Worm (Caenorhabditis elegans) whole organism, L2 larva: ENCODE results near the gene memi-1.
"Not testable (repeated sequence)": the region's sequence is repeated elsewhere in the genome, so short reads cannot be mapped to it uniquely, and the experiment has no call there.

Experiments used
- C34F6.9 ChIP-seq: fragments of 150-350 bp; optimal IDR thresholded peaks from 2 replicates; lab custom pipeline; 2014; ENCODE audit warnings: missing biosample characterization, missing genetic modification characterization
- F13H6.1 ChIP-seq: sonication (generic microtip); optimal IDR thresholded peaks from 2 replicates; lab custom pipeline; 2016; ENCODE audit warnings: missing genetic modification characterization, missing compliant biosample characterization
- R02D3.7 ChIP-seq: fragments of 150-350 bp; optimal IDR thresholded peaks from 2 replicates; lab custom pipeline; 2014; ENCODE audit warnings: missing biosample characterization, missing genetic modification characterization
- Y55F3AM.14 ChIP-seq: fragments of 200-800 bp; sonication (Bioruptor generic); optimal IDR thresholded peaks from 2 replicates; lab custom pipeline; 2018; ENCODE audit warnings: mild to moderate bottlenecking, missing genetic modification characterization, missing compliant biosample characterization
- ZK546.5 ChIP-seq: sonication (generic microtip); optimal IDR thresholded peaks from 2 replicates; lab custom pipeline; 2017; ENCODE audit warnings: missing biosample characterization, missing genetic modification characterization
- alr-1 ChIP-seq: fragments of 150-350 bp; optimal IDR thresholded peaks from 2 replicates; lab custom pipeline; 2014; ENCODE audit warnings: missing biosample characterization, missing genetic modification characterization
- aly-2 ChIP-seq: fragments of 150-350 bp; optimal IDR thresholded peaks from 2 replicates; lab custom pipeline; 2014; ENCODE audit warnings: missing biosample characterization, missing genetic modification characterization
- blmp-1 ChIP-seq: sonication (generic microtip); optimal IDR thresholded peaks from 2 replicates; lab custom pipeline; 2017; ENCODE audit warnings: missing genetic modification characterization, mild to moderate bottlenecking, missing compliant biosample characterization, antibody characterized with exemption, moderate library complexity; ENCODE audit not compliant: insufficient read depth
- ceh-16 ChIP-seq: fragments of 150-350 bp; optimal IDR thresholded peaks from 2 replicates; lab custom pipeline; 2014; ENCODE audit warnings: missing biosample characterization, missing genetic modification characterization
- ceh-82 ChIP-seq: fragments of 150-350 bp; optimal IDR thresholded peaks from 2 replicates; lab custom pipeline; 2014; ENCODE audit warnings: missing biosample characterization, missing genetic modification characterization
- crh-2 ChIP-seq: sonication (generic microtip); optimal IDR thresholded peaks from 2 replicates; lab custom pipeline; 2017; ENCODE audit warnings: missing biosample characterization, missing genetic modification characterization
- dmd-4 ChIP-seq: sonication (generic microtip); optimal IDR thresholded peaks from 2 replicates; lab custom pipeline; 2017; ENCODE audit warnings: missing biosample characterization, missing genetic modification characterization
- fos-1 ChIP-seq: fragments of 150-350 bp; optimal IDR thresholded peaks from 2 replicates; lab custom pipeline; 2014; ENCODE audit warnings: missing biosample characterization, missing genetic modification characterization
- gmeb-1 ChIP-seq: fragments of 150-350 bp; optimal IDR thresholded peaks from 2 replicates; lab custom pipeline; 2014; ENCODE audit warnings: missing biosample characterization, missing genetic modification characterization
- lin-11 ChIP-seq: fragments of 150-350 bp; sonication (generic microtip); optimal IDR thresholded peaks from 2 replicates; lab custom pipeline; 2014; ENCODE audit warnings: missing biosample characterization, missing genetic modification characterization, inconsistent platforms, mixed read lengths
- lin-13 ChIP-seq: fragments of 150-350 bp; optimal IDR thresholded peaks from 2 replicates; lab custom pipeline; 2014; ENCODE audit warnings: missing biosample characterization, missing genetic modification reagents, missing genetic modification characterization
- lin-39 ChIP-seq: fragments of 150-350 bp; optimal IDR thresholded peaks from 2 replicates; lab custom pipeline; 2014; ENCODE audit warnings: missing biosample characterization, missing genetic modification reagents, missing genetic modification characterization
- lsy-2 ChIP-seq, 2 experiments: fragments of 150-350 bp in 1 of 2; sonication (generic microtip) in 1 of 2; optimal IDR thresholded peaks; 2 replicates each; lab custom pipeline; 2014 to 2017; ENCODE audit warnings: missing biosample characterization in 2 of 2, missing genetic modification characterization in 2 of 2
- mab-5 ChIP-seq: fragments of 150-350 bp; optimal IDR thresholded peaks from 2 replicates; lab custom pipeline; 2014; ENCODE audit warnings: missing biosample characterization, missing genetic modification characterization
- mbf-1 ChIP-seq: sonication (generic microtip); optimal IDR thresholded peaks from 2 replicates; lab custom pipeline; 2017; ENCODE audit warnings: missing biosample characterization, missing genetic modification characterization
- nhr-11 ChIP-seq: fragments of 150-350 bp; optimal IDR thresholded peaks from 2 replicates; lab custom pipeline; 2014; ENCODE audit warnings: missing biosample characterization, missing genetic modification characterization
- nhr-12 ChIP-seq: fragments of 150-350 bp; optimal IDR thresholded peaks from 2 replicates; lab custom pipeline; 2014; ENCODE audit warnings: missing biosample characterization, missing genetic modification characterization
- nhr-129 ChIP-seq: fragments of 150-350 bp; optimal IDR thresholded peaks from 2 replicates; lab custom pipeline; 2014; ENCODE audit warnings: missing biosample characterization, missing genetic modification characterization
- nhr-21 ChIP-seq: fragments of 150-350 bp; optimal IDR thresholded peaks from 2 replicates; lab custom pipeline; 2014; ENCODE audit warnings: missing biosample characterization, missing genetic modification characterization
- nhr-237 ChIP-seq: fragments of 150-350 bp; optimal IDR thresholded peaks from 2 replicates; lab custom pipeline; 2014; ENCODE audit warnings: missing biosample characterization, missing genetic modification characterization
- nhr-25 ChIP-seq: fragments of 150-350 bp; sonication (generic microtip); optimal IDR thresholded peaks from 3 replicates; lab custom pipeline; 2014; ENCODE audit warnings: missing biosample characterization, missing genetic modification characterization
- nhr-6 ChIP-seq: fragments of 150-350 bp; optimal IDR thresholded peaks from 2 replicates; lab custom pipeline; 2014; ENCODE audit warnings: missing biosample characterization, missing genetic modification characterization
- nhr-77 ChIP-seq: fragments of 150-350 bp; optimal IDR thresholded peaks from 2 replicates; lab custom pipeline; 2014; ENCODE audit warnings: missing biosample characterization, missing genetic modification characterization
- peb-1 ChIP-seq: fragments of 150-350 bp; optimal IDR thresholded peaks from 2 replicates; lab custom pipeline; 2014; ENCODE audit warnings: missing biosample characterization, missing genetic modification characterization
- sem-4 ChIP-seq: fragments of 150-350 bp; optimal IDR thresholded peaks from 2 replicates; lab custom pipeline; 2014; ENCODE audit warnings: missing biosample characterization, missing genetic modification reagents, missing genetic modification characterization
- skn-1 ChIP-seq: sonication (generic microtip); optimal IDR thresholded peaks from 2 replicates; lab custom pipeline; 2017; ENCODE audit warnings: missing biosample characterization, missing genetic modification characterization
- sma-3 ChIP-seq: sonication (generic microtip); optimal IDR thresholded peaks from 2 replicates; lab custom pipeline; 2016; ENCODE audit warnings: missing genetic modification reagents, missing genetic modification characterization, missing compliant biosample characterization
- sma-9 ChIP-seq, 2 experiments: fragments of 150-350 bp in 1 of 2; sonication (generic microtip) in 1 of 2; optimal IDR thresholded peaks; 2 replicates each; lab custom pipeline; 2014 to 2016; ENCODE audit warnings: missing genetic modification characterization in 2 of 2, mild to moderate bottlenecking in 1 of 2, missing biosample characterization in 1 of 2, missing compliant biosample characterization in 1 of 2, missing genetic modification reagents in 1 of 2, moderate library complexity in 1 of 2
- snpc-4 ChIP-seq: fragments of 150-350 bp; optimal IDR thresholded peaks from 2 replicates; lab custom pipeline; 2014; ENCODE audit warnings: missing biosample characterization, missing genetic modification characterization
- unc-39 ChIP-seq: fragments of 150-350 bp; optimal IDR thresholded peaks from 2 replicates; lab custom pipeline; 2014; ENCODE audit warnings: missing biosample characterization, missing genetic modification characterization
- unc-55 ChIP-seq: fragments of 150-350 bp; sonication (generic microtip); optimal IDR thresholded peaks from 3 replicates; lab custom pipeline; 2014; ENCODE audit warnings: missing biosample characterization, missing genetic modification reagents, missing genetic modification characterization
- unc-62 ChIP-seq: fragments of 150-350 bp; optimal IDR thresholded peaks from 2 replicates; lab custom pipeline; 2014; ENCODE audit warnings: missing biosample characterization, missing genetic modification reagents, missing genetic modification characterization
- zag-1 ChIP-seq: fragments of 150-350 bp; optimal IDR thresholded peaks from 2 replicates; lab custom pipeline; 2014; ENCODE audit warnings: missing biosample characterization, missing genetic modification characterization
- ztf-1 ChIP-seq: fragments of 200-800 bp; sonication (Bioruptor generic); conservative IDR thresholded peaks from 2 replicates; pipeline ENCODE4 v1.3.6; 2022; ENCODE audit warnings: missing genetic modification characterization, missing compliant biosample characterization
- ztf-11 ChIP-seq: sonication (generic microtip); optimal IDR thresholded peaks from 2 replicates; lab custom pipeline; 2017; ENCODE audit warnings: missing biosample characterization, missing genetic modification characterization
- ztf-4 ChIP-seq: fragments of 150-350 bp; optimal IDR thresholded peaks from 2 replicates; lab custom pipeline; 2014; ENCODE audit warnings: missing biosample characterization, missing genetic modification characterization

memi-1 gene

ce11 chrIV:4745422-4745821 lies 14.8 kb downstream of the memi-1 start, which contains the start of gene timm-17B.1 (continued):
- peak; percentile 82 for TF ChIP-seq unc-55 (GFP tag; lab: Kevin White, UChicago)

ce11 chrIV:4744167-4744566 lies 16.1 kb downstream of the memi-1 start, which contains the start of gene hoe-1:
Gene hoe-1, minus strand, starts transcription at chrIV:4744267.
- TF ChIP-seq C34F6.9 (no peak), dmd-4 (tag; lab: Kevin White, UChicago) (no peak), mbf-1 (no peak), nhr-237 (no peak), snpc-4 (tag; lab: Kevin White, UChicago) (no peak), unc-62 (no peak), Y55F3AM.14 (GFP tag; lab: Kevin White, UChicago) (no peak)
- TF ChIP-seq, all 48 proteins: peak for 0

ce11 chrIV:4742480-4742879 lies 17.7 kb downstream of the memi-1 start:
- TF ChIP-seq gmeb-1 (tag; lab: Kevin White, UChicago) (no peak), aly-2 (tag; lab: Kevin White, UChicago) (no peak), fos-1 (tag; lab: Kevin White, UChicago) (no peak), peb-1 (tag; lab: Kevin White, UChicago) (no peak), mbf-1 (no peak), ceh-16 (tag; lab: Kevin White, UChicago) (no peak), lin-39 (tag; lab: Kevin White, UChicago) (no peak), nhr-6 (no peak), ZK546.5 (tag; lab: Kevin White, UChicago) (no peak), unc-39 (tag; lab: Kevin White, UChicago) (no peak), nhr-12 (tag; lab: Kevin White, UChicago) (no peak), F13H6.1 (no peak), ztf-4 (no peak), nhr-237 (no peak), ztf-11 (tag; lab: Kevin White, UChicago) (no peak), ztf-1 (no peak), skn-1 (tag; lab: Kevin White, UChicago) (no peak)

- no peak for TF ChIP-seq unc-62
- no peak for TF ChIP-seq unc-39 (tag; lab: Kevin White, UChicago)
- no peak for TF ChIP-seq ztf-11 (tag; lab: Kevin White, UChicago)
- TF ChIP-seq alr-1 = no peak
- TF ChIP-seq dmd-4 (tag; lab: Kevin White, UChicago) = no peak
- no peak for TF ChIP-seq C34F6.9
- no peak for TF ChIP-seq nhr-77 (tag; lab: Kevin White, UChicago)
- no peak for TF ChIP-seq nhr-11 (tag; lab: Kevin White, UChicago)
- no peak for TF ChIP-seq crh-2 (tag; lab: Kevin White, UChicago)
- TF ChIP-seq nhr-6 = no peak
- no peak for TF ChIP-seq blmp-1
- TF ChIP-seq lin-11 (tag; lab: Kevin White, UChicago) = no peak
- no peak for TF ChIP-seq zag-1 (tag; lab: Kevin White, UChicago)
- no peak for TF ChIP-seq sma-3 (GFP tag; lab: Kevin White, UChicago)
These were observed 23.0 kb downstream of the memi-1 start, which contains the start of gene fbxb-78 for ce11 chrIV:4737258-4737657. Gene fbxb-78, plus strand, starts transcription at chrIV:4737558.

DNA sequence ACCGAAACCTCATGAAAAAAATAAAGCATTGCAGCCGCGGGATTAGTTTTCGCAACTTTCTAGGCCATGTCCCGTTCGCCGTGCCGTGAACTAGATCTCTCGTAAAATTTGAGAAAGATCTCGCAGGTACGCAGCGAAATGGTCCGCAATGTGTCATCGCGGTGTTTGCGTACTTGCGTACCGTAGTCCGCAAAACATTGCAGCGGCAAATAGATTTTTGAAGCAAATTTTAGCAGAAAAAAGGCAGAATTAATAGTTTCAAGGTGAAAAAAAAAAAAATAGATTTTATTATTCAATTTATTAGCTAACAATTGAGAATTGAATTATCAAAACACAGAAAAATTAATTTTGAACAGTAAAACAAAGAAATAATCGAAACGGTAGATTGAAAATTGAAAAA lies 32.3 kb downstream of the memi-1 start:
- TF ChIP-seq nhr-6 = peak; percentile 11
- TF ChIP-seq nhr-21 (tag; lab: Kevin White, UChicago) = peak; percentile 74
- peak; percentile 62 for TF ChIP-seq C34F6.9
- TF ChIP-seq R02D3.7 (tag; lab: Kevin White, UChicago) = peak; percentile 34
- TF ChIP-seq gmeb-1 (tag; lab: Kevin White, UChicago) = peak; percentile 65
- TF ChIP-seq fos-1 (tag; lab: Kevin White, UChicago) = peak; percentile 33
- peak; percentile 13 for TF ChIP-seq nhr-129
- TF ChIP-seq Y55F3AM.14 (GFP tag; lab: Kevin White, UChicago) = peak; percentile 91
- TF ChIP-seq sma-3 (GFP tag; lab: Kevin White, UChicago) = peak; percentile 95
- peak; percentile 5 for TF ChIP-seq ztf-4
- TF ChIP-seq nhr-25 (tag; lab: Kevin White, UChicago) = peak; percentile 83
- peak; percentile 90 for TF ChIP-seq F13H6.1
- TF ChIP-seq unc-55 (GFP tag; lab: Kevin White, UChicago) = peak; percentile 58
- peak; percentile 68 for TF ChIP-seq mab-5 (tag; lab: Kevin White, UChicago)
- TF ChIP-seq crh-2 (tag; lab: Kevin White, UChicago) = peak; percentile 67
- TF ChIP-seq lsy-2 (tag; optimal IDR thresholded peaks at IDR 0.05; lab: Kevin White, UChicago) = peak; percentile 97 to 98
- peak; percentile 46 for TF ChIP-seq sem-4 (tag; lab: Kevin White, UChicago)
- peak; percentile 53 for TF ChIP-seq sma-9 (GFP tag; optimal IDR thresholded peaks at IDR 0.05; lab: Kevin White, UChicago)
- not testable (repeated sequence) for TF ChIP-seq sma-9 (tag; optimal IDR thresholded peaks at IDR 0.05; lab: Kevin White, UChicago)
- TF ChIP-seq ceh-82 (tag; lab: Kevin White, UChicago) = peak; percentile 4
- peak; percentile 80 for TF ChIP-seq ZK546.5 (tag; lab: Kevin White, UChicago)
- peak; percentile 72 for TF ChIP-seq lin-13
- TF ChIP-seq, all 48 proteins: peak for 21; not testable (repeated sequence) for 27
